Worm (Caenorhabditis elegans) whole organism, early embryonic: ENCODE measurements around the gene E02H4.2.

ENCODE experiments used
- aly-1 ChIP-seq: sonication (generic microtip); optimal IDR thresholded peaks from 2 replicates; lab custom pipeline; 2016; ENCODE audit warnings: missing genetic modification characterization, missing compliant biosample characterization
- ama-1 ChIP-seq: fragments of 150-350 bp; optimal IDR thresholded peaks from 2 replicates; lab custom pipeline; 2014
- ets-7 ChIP-seq: sonication (generic microtip); optimal IDR thresholded peaks from 2 replicates; lab custom pipeline; 2016; ENCODE audit warnings: missing genotype, missing genetic modification characterization, missing compliant biosample characterization
- hmbx-1 ChIP-seq: sonication (generic microtip); optimal IDR thresholded peaks from 2 replicates; lab custom pipeline; 2016; ENCODE audit warnings: mild to moderate bottlenecking, missing genetic modification characterization, missing compliant biosample characterization
- scrt-1 ChIP-seq: fragments of 200-800 bp; sonication (Bioruptor generic); IDR thresholded peaks from 2 replicates; pipeline ENCODE4 v1.3.6; 2022; ENCODE audit warnings: missing genetic modification characterization, missing compliant biosample characterization

ce11 chrX:14252042-14252441 is 29.4 kb downstream of the E02H4.2 start, which contains the start of gene E02H4.6:
- TF ChIP-seq aly-1 (tag; lab: Kevin White, UChicago) (no peak), ets-7 (tag; lab: Kevin White, UChicago) (no peak), hmbx-1 (no peak), ama-1 (lab: Kevin White, UChicago) (no peak), scrt-1 (GFP tag; lab: Robert Waterston, UW) (no peak)
